Worm (Caenorhabditis elegans) whole organism, midembryonic: ENCODE data around the gene srg-10.

Experiments
- T22C8.4 ChIP-seq: fragments of 200-800 bp; sonication (Bioruptor generic); IDR thresholded peaks from 2 replicates; pipeline ENCODE4 v1.3.6; 2022; ENCODE audit warnings: missing genetic modification characterization, missing compliant biosample characterization
- cog-1 ChIP-seq: sonication (generic microtip); optimal IDR thresholded peaks from 2 replicates; lab custom pipeline; 2016; ENCODE audit warnings: missing genetic modification characterization, missing compliant biosample characterization
- flt-1 ChIP-seq: fragments of 200-800 bp; sonication (Bioruptor generic); IDR thresholded peaks from 2 replicates; pipeline ENCODE4 v1.3.6; 2022; ENCODE audit warnings: missing genetic modification characterization, missing compliant biosample characterization
- klf-2 ChIP-seq: fragments of 200-800 bp; sonication (Bioruptor generic); conservative IDR thresholded peaks from 2 replicates; pipeline ENCODE4 v1.3.6; 2022; ENCODE audit warnings: missing genetic modification reagents, missing genetic modification characterization, missing compliant biosample characterization
- med-1 ChIP-seq: sonication (generic microtip); optimal IDR thresholded peaks from 2 replicates; lab custom pipeline; 2017; ENCODE audit warnings: missing genetic modification characterization, mild to moderate bottlenecking, missing compliant biosample characterization, antibody characterized with exemption, missing genetic modification reagents; ENCODE audit not compliant: insufficient read depth
- ref-1 ChIP-seq: fragments of 200-800 bp; sonication (Bioruptor generic); conservative IDR thresholded peaks from 2 replicates; pipeline ENCODE4 v1.3.6; 2022; ENCODE audit warnings: missing genetic modification reagents, missing genetic modification characterization, missing compliant biosample characterization
- tab-1 ChIP-seq: fragments of 200-800 bp; sonication (Bioruptor generic); IDR thresholded peaks from 2 replicates; pipeline ENCODE4 v1.3.6; 2022; ENCODE audit warnings: missing genetic modification characterization, missing compliant biosample characterization
- ztf-23 ChIP-seq: fragments of 200-800 bp; sonication (Bioruptor generic); IDR thresholded peaks from 2 replicates; pipeline ENCODE4 v1.3.6; 2022; ENCODE audit warnings: missing genetic modification reagents, missing genetic modification characterization, missing compliant biosample characterization

- TF ChIP-seq med-1 (no peak), klf-2 (GFP tag; lab: Robert Waterston, UW) (no peak), T22C8.4 (GFP tag; lab: Robert Waterston, UW) (no peak), ref-1 (GFP tag; lab: Robert Waterston, UW) (no peak), flt-1 (GFP tag; lab: Robert Waterston, UW) (no peak), ztf-23 (GFP tag; lab: Robert Waterston, UW) (no peak), cog-1 (no peak), tab-1 (GFP tag; lab: Robert Waterston, UW) (no peak)
Observed at ce11 chrIII:4657386-4657785, 20.2 kb upstream of the srg-10 start.
